Worm (Caenorhabditis elegans) whole organism, L4 larva: ENCODE results near the gene C16E9.2.

Experiments
- dmd-6 ChIP-seq: fragments of 200-800 bp; sonication (Bioruptor generic); IDR thresholded peaks from 2 replicates; pipeline ENCODE4 v1.3.6; 2022; ENCODE audit warnings: missing genetic modification reagents, missing genetic modification characterization, missing compliant biosample characterization
- fos-1 ChIP-seq: fragments of 150-350 bp; optimal IDR thresholded peaks from 2 replicates; lab custom pipeline; 2014; ENCODE audit warnings: missing biosample characterization, missing genetic modification characterization
- lin-15B ChIP-seq: fragments of 150-350 bp; sonication (generic microtip); optimal IDR thresholded peaks from 3 replicates; lab custom pipeline; 2014; ENCODE audit warnings: missing biosample characterization, missing genetic modification characterization
- nhr-77 ChIP-seq: fragments of 150-350 bp; optimal IDR thresholded peaks from 2 replicates; lab custom pipeline; 2014; ENCODE audit warnings: missing biosample characterization, missing genetic modification characterization
- unc-130 ChIP-seq: sonication (generic microtip); optimal IDR thresholded peaks from 2 replicates; lab custom pipeline; 2016; ENCODE audit warnings: missing genetic modification reagents, missing genetic modification characterization, missing compliant biosample characterization
- unc-39 ChIP-seq: sonication (generic microtip); optimal IDR thresholded peaks from 2 replicates; lab custom pipeline; 2017; ENCODE audit warnings: missing biosample characterization, missing genetic modification characterization
- unc-62 ChIP-seq, 3 experiments: fragments of 150-350 bp in 1 of 3; sonication (generic microtip); optimal IDR thresholded peaks in 2 of 3; peaks in 1 of 3; 1 replicate in 1 of 3; 2 replicates in 2 of 3; lab custom pipeline; 2014 to 2017; ENCODE audit warnings: missing biosample characterization in 3 of 3, missing genetic modification characterization in 3 of 3, missing genetic modification reagents in 3 of 3, missing genotype in 1 of 3
- zfp-2 ChIP-seq: sonication (generic microtip); optimal IDR thresholded peaks from 2 replicates; lab custom pipeline; 2016; ENCODE audit warnings: mild to moderate bottlenecking, missing genetic modification characterization, missing compliant biosample characterization
- ztf-11 ChIP-seq: fragments of 150-350 bp; optimal IDR thresholded peaks from 2 replicates; lab custom pipeline; 2014; ENCODE audit warnings: missing biosample characterization, missing genetic modification characterization

DNA sequence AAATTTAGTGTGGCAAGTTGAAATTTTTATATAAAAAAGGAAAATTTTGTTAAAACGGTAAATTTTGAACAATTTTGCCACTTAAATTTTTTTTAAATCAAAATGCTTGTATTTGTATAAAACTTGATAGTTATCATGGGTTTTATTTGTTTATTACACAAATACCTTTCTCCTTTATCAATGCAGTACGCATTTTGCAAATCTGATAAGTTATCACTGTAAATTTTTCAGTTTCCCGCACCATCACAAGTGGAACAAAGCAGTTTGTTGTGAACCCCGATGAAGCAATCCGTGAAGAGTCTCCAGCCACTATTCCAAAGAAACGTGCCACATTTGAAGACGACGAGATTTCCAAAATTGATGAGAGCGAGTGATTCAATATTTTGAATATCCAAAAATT is 15.4 kb upstream of the C16E9.2 start:
- no peak for TF ChIP-seq ztf-11
- TF ChIP-seq fos-1 (tag; lab: Kevin White, UChicago) = no peak
- TF ChIP-seq unc-39 (tag; lab: Kevin White, UChicago) = no peak
- TF ChIP-seq unc-62 (GFP tag; optimal IDR thresholded peaks at IDR 0.05 in 1 of 2; lab: Kevin White, UChicago) = peak in 1 of 2 experiments; percentile 66
- no peak for TF ChIP-seq unc-62 (tag; optimal IDR thresholded peaks at IDR 0.05; lab: Kevin White, UChicago)
- TF ChIP-seq dmd-6 (GFP tag; lab: Robert Waterston, UW) = no peak
- TF ChIP-seq lin-15B (tag; lab: Kevin White, UChicago) = no peak
- TF ChIP-seq zfp-2 (tag; lab: Kevin White, UChicago) = no peak
- TF ChIP-seq nhr-77 (tag; lab: Kevin White, UChicago) = no peak
- TF ChIP-seq unc-130 (GFP tag; lab: Kevin White, UChicago) = no peak
